Worm (Caenorhabditis elegans) whole organism, late embryonic: ENCODE data around the gene srx-98.

ENCODE experiments used
- K02D7.2 ChIP-seq: sonication (generic microtip); optimal IDR thresholded peaks from 2 replicates; lab custom pipeline; 2017; ENCODE audit warnings: mild to moderate bottlenecking, missing genetic modification characterization, missing compliant biosample characterization
- K09A11.1 ChIP-seq: sonication (generic microtip); optimal IDR thresholded peaks from 2 replicates; lab custom pipeline; 2017; ENCODE audit warnings: antibody characterized with exemption, mild to moderate bottlenecking, missing genetic modification characterization, missing compliant biosample characterization; ENCODE audit not compliant: insufficient read depth
- T23F11.4 ChIP-seq: fragments of 200-800 bp; sonication (Bioruptor generic); optimal IDR thresholded peaks from 2 replicates; lab custom pipeline; 2018; ENCODE audit warnings: mild to moderate bottlenecking, missing genetic modification characterization, missing compliant biosample characterization
- ahr-1 ChIP-seq: sonication (generic microtip); optimal IDR thresholded peaks from 2 replicates; lab custom pipeline; 2016; ENCODE audit warnings: missing genetic modification characterization, missing compliant biosample characterization
- ceh-24 ChIP-seq: sonication (generic microtip); optimal IDR thresholded peaks from 2 replicates; lab custom pipeline; 2016; ENCODE audit warnings: mild to moderate bottlenecking, missing genetic modification characterization, missing compliant biosample characterization
- ceh-34 ChIP-seq: sonication (generic microtip); optimal IDR thresholded peaks from 2 replicates; lab custom pipeline; 2016; ENCODE audit warnings: mild to moderate bottlenecking, missing genetic modification characterization, missing compliant biosample characterization
- ceh-48 ChIP-seq: sonication (generic microtip); optimal IDR thresholded peaks from 2 replicates; lab custom pipeline; 2016; ENCODE audit warnings: missing genetic modification characterization, inconsistent platforms, missing compliant biosample characterization
- ceh-6 ChIP-seq: fragments of 200-800 bp; sonication (Bioruptor generic); optimal IDR thresholded peaks from 2 replicates; lab custom pipeline; 2018; ENCODE audit warnings: mild to moderate bottlenecking, missing genetic modification characterization, missing compliant biosample characterization
- ceh-9 ChIP-seq: sonication (generic microtip); optimal IDR thresholded peaks from 2 replicates; lab custom pipeline; 2016; ENCODE audit warnings: mild to moderate bottlenecking, missing genetic modification characterization, inconsistent platforms, missing compliant biosample characterization
- che-1 ChIP-seq: sonication (generic microtip); optimal IDR thresholded peaks from 2 replicates; lab custom pipeline; 2016; ENCODE audit warnings: mild to moderate bottlenecking, missing genetic modification characterization, missing compliant biosample characterization
- fax-1 ChIP-seq: sonication (generic microtip); optimal IDR thresholded peaks from 2 replicates; lab custom pipeline; 2016; ENCODE audit warnings: missing genotype, missing genetic modification characterization, missing compliant biosample characterization
- fkh-6 ChIP-seq: sonication (generic microtip); optimal IDR thresholded peaks from 2 replicates; lab custom pipeline; 2016; ENCODE audit warnings: missing genetic modification characterization, missing compliant biosample characterization
- hlh-15 ChIP-seq: sonication (generic microtip); optimal IDR thresholded peaks from 2 replicates; lab custom pipeline; 2016; ENCODE audit warnings: missing genetic modification characterization, missing compliant biosample characterization
- hlh-30 ChIP-seq: sonication (generic microtip); optimal IDR thresholded peaks from 2 replicates; lab custom pipeline; 2017; ENCODE audit warnings: antibody characterized with exemption, missing genetic modification characterization, missing compliant biosample characterization; ENCODE audit not compliant: insufficient read depth
- hlh-6 ChIP-seq: sonication (generic microtip); optimal IDR thresholded peaks from 2 replicates; lab custom pipeline; 2016; ENCODE audit warnings: missing genotype, missing genetic modification characterization, missing compliant biosample characterization
- hlh-8 ChIP-seq: sonication (generic microtip); optimal IDR thresholded peaks from 2 replicates; lab custom pipeline; 2016; ENCODE audit warnings: missing genotype, missing genetic modification characterization, missing compliant biosample characterization
- lim-6 ChIP-seq: sonication (generic microtip); optimal IDR thresholded peaks from 2 replicates; lab custom pipeline; 2016; ENCODE audit warnings: missing genetic modification characterization, missing compliant biosample characterization
- lin-11 ChIP-seq: fragments of 200-800 bp; sonication (Bioruptor generic); optimal IDR thresholded peaks from 2 replicates; lab custom pipeline; 2018; ENCODE audit warnings: mild to moderate bottlenecking, missing genetic modification characterization, missing compliant biosample characterization
- madf-2 ChIP-seq: sonication (generic microtip); optimal IDR thresholded peaks from 2 replicates; lab custom pipeline; 2017; ENCODE audit warnings: missing genetic modification characterization, missing compliant biosample characterization
- mec-3 ChIP-seq: sonication (generic microtip); optimal IDR thresholded peaks from 2 replicates; lab custom pipeline; 2016; ENCODE audit warnings: borderline replicate concordance, missing genetic modification characterization, missing compliant biosample characterization
- nfya-1 ChIP-seq: sonication (generic microtip); optimal IDR thresholded peaks from 2 replicates; lab custom pipeline; 2017; ENCODE audit warnings: missing genetic modification characterization, mild to moderate bottlenecking, missing compliant biosample characterization, antibody characterized with exemption, moderate library complexity
- nhr-232 ChIP-seq: sonication (generic microtip); optimal IDR thresholded peaks from 2 replicates; lab custom pipeline; 2016; ENCODE audit warnings: missing genetic modification characterization, missing compliant biosample characterization
- npax-4 ChIP-seq: sonication (generic microtip); optimal IDR thresholded peaks from 2 replicates; lab custom pipeline; 2016; ENCODE audit warnings: missing genetic modification characterization, missing compliant biosample characterization
- pag-3 ChIP-seq: sonication (generic microtip); optimal IDR thresholded peaks from 2 replicates; lab custom pipeline; 2016; ENCODE audit warnings: missing compliant biosample characterization, missing genetic modification characterization, borderline replicate concordance
- pha-2 ChIP-seq: sonication (generic microtip); optimal IDR thresholded peaks from 2 replicates; lab custom pipeline; 2017; ENCODE audit warnings: mild to moderate bottlenecking, missing genetic modification characterization, missing compliant biosample characterization
- pha-4 ChIP-seq: fragments of 150-350 bp; optimal IDR thresholded peaks from 2 replicates; lab custom pipeline; 2018; ENCODE audit warnings: missing biosample characterization, missing genetic modification reagents, missing genetic modification characterization
- pqm-1 ChIP-seq: sonication (generic microtip); optimal IDR thresholded peaks from 2 replicates; lab custom pipeline; 2016; ENCODE audit warnings: missing genetic modification characterization, missing compliant biosample characterization
- ref-2 ChIP-seq: sonication (generic microtip); optimal IDR thresholded peaks from 2 replicates; lab custom pipeline; 2016; ENCODE audit warnings: missing genetic modification characterization, missing compliant biosample characterization
- rnt-1 ChIP-seq: sonication (generic microtip); optimal IDR thresholded peaks from 2 replicates; lab custom pipeline; 2016; ENCODE audit warnings: missing genetic modification characterization, missing compliant biosample characterization
- sdc-2 ChIP-seq: sonication (generic microtip); optimal IDR thresholded peaks from 2 replicates; lab custom pipeline; 2016; ENCODE audit warnings: missing genotype, missing genetic modification characterization, missing compliant biosample characterization
- sox-4 ChIP-seq: sonication (generic microtip); optimal IDR thresholded peaks from 2 replicates; lab custom pipeline; 2017; ENCODE audit warnings: mild to moderate bottlenecking, missing genetic modification characterization, inconsistent platforms, missing compliant biosample characterization
- syd-9 ChIP-seq: sonication (generic microtip); optimal IDR thresholded peaks from 2 replicates; lab custom pipeline; 2016; ENCODE audit warnings: mild to moderate bottlenecking, missing genetic modification characterization, moderate library complexity, missing compliant biosample characterization
- tbx-2 ChIP-seq: sonication (generic microtip); optimal IDR thresholded peaks from 2 replicates; lab custom pipeline; 2016; ENCODE audit warnings: missing genetic modification characterization, missing compliant biosample characterization
- tbx-7 ChIP-seq: sonication (generic microtip); optimal IDR thresholded peaks from 2 replicates; lab custom pipeline; 2016; ENCODE audit warnings: missing genotype, missing genetic modification characterization, missing compliant biosample characterization
- ttx-3 ChIP-seq: sonication (generic microtip); optimal IDR thresholded peaks from 2 replicates; lab custom pipeline; 2016; ENCODE audit warnings: missing genetic modification reagents, missing genetic modification characterization, missing compliant biosample characterization
- unc-42 ChIP-seq: sonication (generic microtip); optimal IDR thresholded peaks from 2 replicates; lab custom pipeline; 2016; ENCODE audit warnings: missing genotype, missing genetic modification characterization, missing compliant biosample characterization
- unc-55 ChIP-seq: sonication (generic microtip); optimal IDR thresholded peaks from 2 replicates; lab custom pipeline; 2017; ENCODE audit warnings: missing biosample characterization, missing genetic modification reagents, missing genetic modification characterization
- unc-86 ChIP-seq: sonication (generic microtip); optimal IDR thresholded peaks from 2 replicates; lab custom pipeline; 2016; ENCODE audit warnings: missing genetic modification characterization, missing compliant biosample characterization
- zip-5 ChIP-seq: sonication (generic microtip); optimal IDR thresholded peaks from 2 replicates; lab custom pipeline; 2016; ENCODE audit warnings: missing genetic modification characterization, missing compliant biosample characterization

Gene srx-98

DNA sequence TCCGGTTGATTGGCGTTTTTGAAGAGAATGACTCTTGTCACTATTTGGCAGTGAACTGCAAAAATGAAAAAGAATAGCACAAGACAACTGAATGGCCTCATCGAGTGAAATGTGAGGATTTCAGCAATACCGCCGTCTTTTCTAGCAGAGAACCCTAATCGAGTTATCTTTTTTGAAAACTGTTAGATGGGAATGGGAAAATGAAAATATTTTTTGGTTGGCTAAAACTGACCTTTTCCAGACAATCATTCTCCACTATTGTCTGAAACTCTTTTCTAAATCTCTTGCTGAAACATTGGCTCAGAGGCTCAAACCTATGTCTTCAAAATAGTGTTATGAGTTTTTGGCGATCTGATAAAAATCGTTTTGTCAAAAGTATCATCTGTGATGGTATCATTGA lies 30.7 kb downstream of the srx-98 start, which contains the start of gene M151.10:
Gene M151.10 (minus strand): TSS at position 101 of the 400 bp plus-strand sequence.
- TF ChIP-seq tbx-7 (tag; lab: Kevin White, UChicago) (no peak), fkh-6 (tag; lab: Kevin White, UChicago) (no peak), syd-9 (tag; lab: Kevin White, UChicago) (no peak), pqm-1 (tag; lab: Kevin White, UChicago) (no peak), hlh-15 (tag; lab: Kevin White, UChicago) (no peak), unc-42 (no peak), pha-2 (tag; lab: Kevin White, UChicago) (no peak), mec-3 (tag; lab: Kevin White, UChicago) (no peak), ceh-9 (no peak), T23F11.4 (GFP tag; lab: Kevin White, UChicago) (no peak), lim-6 (tag; lab: Kevin White, UChicago) (no peak), zip-5 (tag; lab: Kevin White, UChicago) (no peak), ceh-6 (no peak), ceh-34 (tag; lab: Kevin White, UChicago) (no peak), ahr-1 (tag; lab: Kevin White, UChicago) (no peak), K02D7.2 (tag; lab: Kevin White, UChicago) (no peak), hlh-30 (tag; lab: Kevin White, UChicago) (no peak), nfya-1 (tag; lab: Kevin White, UChicago) (no peak), fax-1 (tag; lab: Kevin White, UChicago) (no peak)
- TF ChIP-seq, all 69 proteins: peak for 0

DNA sequence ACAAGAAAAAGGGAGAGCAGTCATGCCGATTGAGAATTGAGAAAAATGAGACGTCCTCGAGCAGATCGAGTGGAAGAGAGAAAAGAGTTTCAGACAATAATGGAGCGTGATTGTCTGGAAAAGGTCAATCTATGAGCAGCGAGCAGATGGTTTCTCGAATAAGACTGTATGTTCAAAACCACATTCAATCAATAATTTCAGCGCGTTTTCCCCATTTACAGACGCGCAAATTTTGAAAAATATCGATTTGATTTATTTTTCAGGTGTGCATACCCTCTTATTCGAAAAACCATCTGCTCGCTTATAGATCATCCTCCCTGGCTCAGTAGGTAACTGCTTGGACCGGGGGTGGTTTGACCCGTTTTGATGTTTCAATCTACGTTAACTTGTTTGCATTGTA lies 31.6 kb downstream of the srx-98 start, which contains the start of gene fbxb-31:
Gene fbxb-31 (minus strand): TSS at position 101 of the 400 bp plus-strand sequence.
- TF ChIP-seq che-1 (tag; lab: Kevin White, UChicago) = no peak

DNA sequence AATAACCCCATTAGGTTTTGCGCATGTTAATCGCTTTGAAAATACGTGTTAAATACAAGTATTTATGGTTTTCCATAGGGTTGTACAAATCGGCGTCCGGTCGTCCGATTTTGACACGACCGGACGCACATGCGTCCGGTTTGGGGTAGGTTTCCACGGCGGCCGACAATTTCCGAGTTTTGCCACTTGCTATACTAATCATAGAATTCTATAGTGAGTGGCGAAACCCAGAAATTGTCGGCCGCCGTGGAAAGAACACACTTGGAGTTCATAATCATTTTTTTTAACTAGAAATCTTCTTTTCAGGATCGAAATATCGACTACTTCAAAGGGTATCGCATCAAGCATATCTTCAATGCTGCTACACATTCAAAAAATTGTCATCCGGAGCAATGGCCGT lies 36.1 kb downstream of the srx-98 start:
- no peak for TF ChIP-seq che-1 (tag; lab: Kevin White, UChicago)
- no peak for TF ChIP-seq madf-2
- no peak for TF ChIP-seq unc-55 (GFP tag; lab: Kevin White, UChicago)
- no peak for TF ChIP-seq hlh-8 (tag; lab: Kevin White, UChicago)
- no peak for TF ChIP-seq ceh-6
- TF ChIP-seq tbx-2 (tag; lab: Kevin White, UChicago) = no peak
- no peak for TF ChIP-seq nhr-232 (tag; lab: Kevin White, UChicago)
- no peak for TF ChIP-seq ahr-1 (tag; lab: Kevin White, UChicago)
- TF ChIP-seq pag-3 (tag; lab: Kevin White, UChicago) = no peak
- TF ChIP-seq K09A11.1 (tag; lab: Kevin White, UChicago) = no peak
- TF ChIP-seq fax-1 (tag; lab: Kevin White, UChicago) = no peak
- no peak for TF ChIP-seq unc-86 (tag; lab: Kevin White, UChicago)

DNA sequence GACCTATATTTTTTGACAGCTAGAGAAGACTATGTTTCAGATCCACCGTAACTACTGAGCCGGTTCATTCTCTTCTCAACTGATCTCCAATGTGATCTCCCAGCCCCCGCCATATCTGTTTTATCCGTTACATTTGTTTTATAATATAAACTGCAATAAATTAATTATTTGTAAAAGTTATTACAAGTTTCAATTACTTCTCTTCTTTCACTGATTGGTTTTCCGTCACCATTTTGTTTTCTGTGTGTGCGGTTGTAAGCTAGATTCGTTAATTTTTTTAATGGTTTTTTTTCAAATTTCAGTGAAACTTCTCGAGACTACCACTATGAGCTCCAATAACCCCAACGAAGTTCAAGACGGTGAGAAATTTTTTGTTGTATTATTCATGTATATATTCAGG lies 40.0 kb downstream of the srx-98 start, which contains the start of gene M151.2:
Gene M151.2 (plus strand): TSS at position 301 of the 400 bp plus-strand sequence.
- no peak for TF ChIP-seq rnt-1 (tag; lab: Kevin White, UChicago)
- no peak for TF ChIP-seq pha-2 (tag; lab: Kevin White, UChicago)
- no peak for TF ChIP-seq hlh-15 (tag; lab: Kevin White, UChicago)

DNA sequence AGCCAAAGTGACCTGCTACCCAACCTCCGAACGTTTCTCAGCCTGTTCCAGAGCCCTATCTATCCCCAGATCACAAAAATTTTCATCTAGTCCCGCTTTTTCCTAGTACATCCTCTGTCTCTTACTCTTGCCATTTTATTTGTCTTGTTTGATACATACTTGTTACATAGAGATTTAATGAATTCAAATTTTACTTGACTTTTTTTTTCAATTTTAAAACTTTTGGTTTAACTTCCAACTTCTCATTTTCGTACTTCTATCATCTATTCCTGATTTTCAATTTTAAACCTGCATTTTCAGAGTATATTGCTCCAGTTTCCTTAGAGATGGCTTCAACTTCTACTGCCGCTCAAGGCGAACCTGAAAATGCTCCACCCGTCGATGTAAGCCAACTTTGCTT lies 44.0 kb downstream of the srx-98 start, which contains the start of gene M151.3:
Gene M151.3 (plus strand): TSS at position 301 of the 400 bp plus-strand sequence.
- TF ChIP-seq sdc-2 (tag; lab: Kevin White, UChicago) = no peak
- no peak for TF ChIP-seq T23F11.4 (GFP tag; lab: Kevin White, UChicago)
- TF ChIP-seq lin-11 (tag; lab: Kevin White, UChicago) = no peak
- no peak for TF ChIP-seq tbx-7 (tag; lab: Kevin White, UChicago)
- TF ChIP-seq hlh-6 = no peak
- no peak for TF ChIP-seq npax-4 (tag; lab: Kevin White, UChicago)
- no peak for TF ChIP-seq ref-2 (tag; lab: Kevin White, UChicago)
- no peak for TF ChIP-seq fax-1 (tag; lab: Kevin White, UChicago)
- TF ChIP-seq mec-3 (tag; lab: Kevin White, UChicago) = no peak
- no peak for TF ChIP-seq ceh-24 (tag; lab: Kevin White, UChicago)
- TF ChIP-seq ceh-48 (tag; lab: Kevin White, UChicago) = no peak
- no peak for TF ChIP-seq sox-4
- no peak for TF ChIP-seq che-1 (tag; lab: Kevin White, UChicago)
- TF ChIP-seq nhr-232 (tag; lab: Kevin White, UChicago) = no peak
- TF ChIP-seq ttx-3 (tag; lab: Kevin White, UChicago) = no peak
- TF ChIP-seq rnt-1 (tag; lab: Kevin White, UChicago) = no peak
- TF ChIP-seq fkh-6 (tag; lab: Kevin White, UChicago) = no peak
- no peak for TF ChIP-seq pha-4
